Worm (Caenorhabditis elegans): Measurements from ENCODE around the gene Y57G11C.1147.

Y57G11C.1147 gene

DNA sequence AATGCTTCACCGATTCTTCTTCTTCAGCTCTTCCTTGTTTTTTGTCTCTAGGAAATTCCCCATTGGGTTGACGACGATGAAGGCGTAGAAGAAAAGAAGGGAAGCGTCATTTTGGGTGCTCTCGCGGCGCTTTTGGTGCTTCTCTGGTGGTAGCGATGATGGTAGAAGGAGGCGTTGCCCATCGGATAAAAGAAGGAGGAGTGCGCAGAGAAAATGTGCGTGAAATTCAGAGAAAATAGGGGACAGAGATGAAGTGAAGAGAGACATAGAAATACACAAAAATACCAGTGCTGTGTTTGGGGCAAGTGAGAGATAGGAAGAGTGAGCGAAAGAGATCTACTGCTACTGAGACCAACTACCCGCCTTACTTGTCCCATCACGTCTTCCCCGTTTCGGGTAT, 9.6 kb upstream of the Y57G11C.1147 start, which contains the start of gene oig-5 (continued):
- TF ChIP-seq lin-40 (tag; optimal IDR thresholded peaks at IDR 0.05): no peak
- TF ChIP-seq gei-17 (GFP tag; optimal IDR thresholded peaks at IDR 0.05): no peak
- no peak for TF ChIP-seq xnd-1 (tag; optimal IDR thresholded peaks at IDR 0.05)

DNA sequence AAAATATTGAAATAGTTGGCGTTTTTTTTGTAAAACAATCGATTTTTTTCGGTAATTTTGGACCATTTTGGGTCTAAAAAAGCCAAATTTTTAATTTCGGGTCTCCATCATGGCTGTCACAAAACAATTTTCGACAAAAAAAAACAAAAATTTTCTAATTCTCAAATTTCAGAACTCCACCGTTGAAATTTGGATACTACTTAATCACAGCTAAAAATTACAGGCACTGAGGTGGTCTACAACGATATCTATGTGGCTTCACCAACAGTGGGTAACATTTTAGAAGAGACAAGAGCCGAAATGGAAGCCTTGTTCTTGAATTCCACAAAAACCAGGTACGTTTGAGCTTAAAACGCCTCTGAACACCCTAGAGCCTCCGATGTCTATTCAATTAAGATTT, 5.0 kb upstream of the Y57G11C.1147 start, which contains the start of gene Y57G11C.1142:
TSS of gene Y57G11C.1142 (plus strand) at position 301 of the 400 bp plus-strand sequence.
- TF ChIP-seq bed-2 (GFP tag; IDR thresholded peaks at IDR 0.05): no peak
- TF ChIP-seq lin-35 (GFP tag; optimal IDR thresholded peaks at IDR 0.05): no peak
- no peak for TF ChIP-seq C17E4.6 (GFP tag; IDR thresholded peaks at IDR 0.05)
- no peak for TF ChIP-seq unc-62 (GFP tag; optimal IDR thresholded peaks at IDR 0.05)
- TF ChIP-seq efl-1 (GFP tag; optimal IDR thresholded peaks at IDR 0.05): no peak

DNA sequence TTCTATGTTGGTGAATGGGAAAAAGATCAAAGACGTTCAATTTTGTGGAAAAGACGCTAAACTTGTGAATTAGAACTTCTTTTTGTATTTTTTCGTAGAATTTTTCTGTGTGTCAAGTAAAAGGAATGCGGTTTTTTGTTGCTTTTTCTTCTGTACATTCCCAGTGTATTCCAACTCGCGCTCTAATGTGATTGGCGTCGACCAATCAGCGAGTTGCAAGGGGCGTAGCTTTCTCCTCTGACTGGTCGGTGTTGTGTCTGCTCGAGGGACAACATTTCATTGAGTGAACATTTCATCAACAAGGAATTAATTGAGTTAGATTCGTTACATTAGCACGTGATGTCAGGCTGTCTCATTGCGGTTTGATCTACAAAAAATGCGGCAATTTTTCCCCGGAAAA, 3.6 kb upstream of the Y57G11C.1147 start:
- TF ChIP-seq F22D6.2 (tag; optimal IDR thresholded peaks at IDR 0.05): no peak

DNA sequence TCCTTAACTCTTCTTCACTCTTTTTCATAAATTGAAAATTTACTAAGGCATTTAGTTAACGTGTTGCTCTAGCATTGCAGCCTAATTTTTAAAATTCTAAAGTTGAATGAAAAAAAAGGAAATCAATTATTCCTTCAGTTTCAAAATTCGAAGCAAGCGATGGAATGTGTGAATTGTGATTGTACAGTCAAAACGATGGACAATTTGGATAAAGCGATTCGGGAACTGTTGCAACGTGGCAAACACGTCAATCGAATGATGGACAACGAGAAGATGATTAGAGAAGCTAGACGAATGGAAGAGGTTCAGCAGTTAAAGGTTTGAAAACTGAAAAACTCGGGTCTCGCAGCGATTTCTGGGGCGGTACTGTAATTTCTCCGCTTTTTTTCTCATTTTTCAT, 1.9 kb upstream of the Y57G11C.1147 start, which contains the start of gene Y57G11C.14:
TSS of gene Y57G11C.14 (plus strand) at position 126 of the 400 bp plus-strand sequence.
- TF ChIP-seq mcd-1 (GFP tag; IDR thresholded peaks at IDR 0.05) (0 out of 2 replicates have a peak, but pooled peaks have one; percentile 15), dox-1 (GFP tag; IDR thresholded peaks at IDR 0.05) (no peak), snpc-4 (GFP tag; optimal IDR thresholded peaks at IDR 0.05) (no peak), snpc-4 (tag; optimal IDR thresholded peaks at IDR 0.05) (peak in 1 of 4 experiments; percentile 85), lir-1 (GFP tag; conservative IDR thresholded peaks at IDR 0.05) (no peak), hmg-1.2 (GFP tag; IDR thresholded peaks at IDR 0.05) (0 out of 2 replicates have a peak, but pooled peaks have one; percentile 28), attf-6 (GFP tag; IDR thresholded peaks at IDR 0.05) (peak; percentile 88), hrde-1 (tag; optimal IDR thresholded peaks at IDR 0.05; ENCODE audit: borderline replicate concordance) (peak; percentile 55), ets-4 (GFP tag; optimal IDR thresholded peaks at IDR 0.05) (no peak), bed-2 (GFP tag; IDR thresholded peaks at IDR 0.05) (no peak), zfh-2 (GFP tag; conservative IDR thresholded peaks at IDR 0.05) (no peak), chd-7 (tag; optimal IDR thresholded peaks at IDR 0.05) (no peak), hsf-1 (GFP tag; IDR thresholded peaks at IDR 0.05) (0 out of 2 replicates have a peak, but pooled peaks have one; percentile 41), ekl-4 (GFP tag; IDR thresholded peaks at IDR 0.05) (0 out of 2 replicates have a peak, but pooled peaks have one; percentile 26), ztf-6 (GFP tag; IDR thresholded peaks at IDR 0.05) (no peak), F33H1.4 (GFP tag; IDR thresholded peaks at IDR 0.05) (0 out of 2 replicates have a peak, but pooled peaks have one; percentile 5), Y53G8AR.9 (GFP tag; conservative IDR thresholded peaks at IDR 0.05) (0 out of 2 replicates have a peak, but pooled peaks have one; percentile 30), madf-6 (GFP tag; IDR thresholded peaks at IDR 0.05) (no peak; the same call in 1 of the 2 replicates), madf-10 (tag; optimal IDR thresholded peaks at IDR 0.05) (no peak), madf-3 (GFP tag; IDR thresholded peaks at IDR 0.05) (0 out of 2 replicates have a peak, but pooled peaks have one; percentile 67), ama-1 (optimal IDR thresholded peaks at IDR 0.05) (no peak), ama-1 (GFP tag; optimal IDR thresholded peaks at IDR 0.05) (no peak), B0336.3 (GFP tag; IDR thresholded peaks at IDR 0.05) (no peak; the same call in 1 of the 2 replicates), cebp-1 (GFP tag; IDR thresholded peaks at IDR 0.05) (no peak), cebp-1 (tag; optimal IDR thresholded peaks at IDR 0.05) (no peak), atf-7 (tag; optimal IDR thresholded peaks at IDR 0.05) (peak; percentile 23)

Data from whole organism, young adult.